Worm (Caenorhabditis elegans) whole organism, L2 larva: ENCODE data around the gene F56H9.6.
A peak's percentile ranks its signal among the peaks of the same experiment; 100 is the strongest.

Source experiments
- C34F6.9 ChIP-seq: fragments of 150-350 bp; optimal IDR thresholded peaks from 2 replicates; lab custom pipeline; 2014; ENCODE audit warnings: missing biosample characterization, missing genetic modification characterization
- F13H6.1 ChIP-seq: sonication (generic microtip); optimal IDR thresholded peaks from 2 replicates; lab custom pipeline; 2016; ENCODE audit warnings: missing genetic modification characterization, missing compliant biosample characterization
- Y55F3AM.14 ChIP-seq: fragments of 200-800 bp; sonication (Bioruptor generic); optimal IDR thresholded peaks from 2 replicates; lab custom pipeline; 2018; ENCODE audit warnings: mild to moderate bottlenecking, missing genetic modification characterization, missing compliant biosample characterization
- ZK546.5 ChIP-seq: sonication (generic microtip); optimal IDR thresholded peaks from 2 replicates; lab custom pipeline; 2017; ENCODE audit warnings: missing biosample characterization, missing genetic modification characterization
- ama-1 ChIP-seq: fragments of 150-350 bp; optimal IDR thresholded peaks from 2 replicates; lab custom pipeline; 2018; ENCODE audit warnings: inconsistent platforms
- blmp-1 ChIP-seq: sonication (generic microtip); optimal IDR thresholded peaks from 2 replicates; lab custom pipeline; 2017; ENCODE audit warnings: missing genetic modification characterization, mild to moderate bottlenecking, missing compliant biosample characterization, antibody characterized with exemption, moderate library complexity; ENCODE audit not compliant: insufficient read depth
- ceh-16 ChIP-seq: fragments of 150-350 bp; optimal IDR thresholded peaks from 2 replicates; lab custom pipeline; 2014; ENCODE audit warnings: missing biosample characterization, missing genetic modification characterization
- ceh-82 ChIP-seq: fragments of 150-350 bp; optimal IDR thresholded peaks from 2 replicates; lab custom pipeline; 2014; ENCODE audit warnings: missing biosample characterization, missing genetic modification characterization
- crh-2 ChIP-seq: sonication (generic microtip); optimal IDR thresholded peaks from 2 replicates; lab custom pipeline; 2017; ENCODE audit warnings: missing biosample characterization, missing genetic modification characterization
- dmd-4 ChIP-seq: sonication (generic microtip); optimal IDR thresholded peaks from 2 replicates; lab custom pipeline; 2017; ENCODE audit warnings: missing biosample characterization, missing genetic modification characterization
- egl-27 ChIP-seq: sonication (generic microtip); optimal IDR thresholded peaks from 3 replicates; lab custom pipeline; 2017; ENCODE audit warnings: missing biosample characterization, missing genetic modification reagents, missing genetic modification characterization
- elt-1 ChIP-seq: fragments of 150-350 bp; optimal IDR thresholded peaks from 2 replicates; lab custom pipeline; 2014; ENCODE audit warnings: missing biosample characterization, missing genetic modification characterization
- elt-3 ChIP-seq: sonication (generic microtip); optimal IDR thresholded peaks from 2 replicates; lab custom pipeline; 2017; ENCODE audit warnings: missing biosample characterization, missing genetic modification characterization
- fos-1 ChIP-seq: fragments of 150-350 bp; optimal IDR thresholded peaks from 2 replicates; lab custom pipeline; 2014; ENCODE audit warnings: missing biosample characterization, missing genetic modification characterization
- gmeb-1 ChIP-seq: fragments of 150-350 bp; optimal IDR thresholded peaks from 2 replicates; lab custom pipeline; 2014; ENCODE audit warnings: missing biosample characterization, missing genetic modification characterization
- lin-11 ChIP-seq: fragments of 150-350 bp; sonication (generic microtip); optimal IDR thresholded peaks from 2 replicates; lab custom pipeline; 2014; ENCODE audit warnings: missing biosample characterization, missing genetic modification characterization, inconsistent platforms, mixed read lengths
- lin-13 ChIP-seq: fragments of 150-350 bp; optimal IDR thresholded peaks from 2 replicates; lab custom pipeline; 2014; ENCODE audit warnings: missing biosample characterization, missing genetic modification reagents, missing genetic modification characterization
- lsy-2 ChIP-seq, 2 experiments: fragments of 150-350 bp in 1 of 2; sonication (generic microtip) in 1 of 2; optimal IDR thresholded peaks; 2 replicates each; lab custom pipeline; 2014 to 2017; ENCODE audit warnings: missing biosample characterization in 2 of 2, missing genetic modification characterization in 2 of 2
- mab-5 ChIP-seq: fragments of 150-350 bp; optimal IDR thresholded peaks from 2 replicates; lab custom pipeline; 2014; ENCODE audit warnings: missing biosample characterization, missing genetic modification characterization
- mdl-1 ChIP-seq, 2 experiments: fragments of 150-350 bp in 1 of 2; sonication (generic microtip) in 1 of 2; optimal IDR thresholded peaks; 2 replicates each; lab custom pipeline; 2017; ENCODE audit warnings: missing biosample characterization in 2 of 2, missing genetic modification characterization in 2 of 2
- nhr-11 ChIP-seq: fragments of 150-350 bp; optimal IDR thresholded peaks from 2 replicates; lab custom pipeline; 2014; ENCODE audit warnings: missing biosample characterization, missing genetic modification characterization
- nhr-129 ChIP-seq: fragments of 150-350 bp; optimal IDR thresholded peaks from 2 replicates; lab custom pipeline; 2014; ENCODE audit warnings: missing biosample characterization, missing genetic modification characterization
- nhr-21 ChIP-seq: fragments of 150-350 bp; optimal IDR thresholded peaks from 2 replicates; lab custom pipeline; 2014; ENCODE audit warnings: missing biosample characterization, missing genetic modification characterization
- nhr-237 ChIP-seq: fragments of 150-350 bp; optimal IDR thresholded peaks from 2 replicates; lab custom pipeline; 2014; ENCODE audit warnings: missing biosample characterization, missing genetic modification characterization
- nhr-25 ChIP-seq: fragments of 150-350 bp; sonication (generic microtip); optimal IDR thresholded peaks from 3 replicates; lab custom pipeline; 2014; ENCODE audit warnings: missing biosample characterization, missing genetic modification characterization
- nhr-77 ChIP-seq: fragments of 150-350 bp; optimal IDR thresholded peaks from 2 replicates; lab custom pipeline; 2014; ENCODE audit warnings: missing biosample characterization, missing genetic modification characterization
- peb-1 ChIP-seq: fragments of 150-350 bp; optimal IDR thresholded peaks from 2 replicates; lab custom pipeline; 2014; ENCODE audit warnings: missing biosample characterization, missing genetic modification characterization
- sem-4 ChIP-seq: fragments of 150-350 bp; optimal IDR thresholded peaks from 2 replicates; lab custom pipeline; 2014; ENCODE audit warnings: missing biosample characterization, missing genetic modification reagents, missing genetic modification characterization
- skn-1 ChIP-seq: sonication (generic microtip); optimal IDR thresholded peaks from 2 replicates; lab custom pipeline; 2017; ENCODE audit warnings: missing biosample characterization, missing genetic modification characterization
- sma-3 ChIP-seq: sonication (generic microtip); optimal IDR thresholded peaks from 2 replicates; lab custom pipeline; 2016; ENCODE audit warnings: missing genetic modification reagents, missing genetic modification characterization, missing compliant biosample characterization
- sma-9 ChIP-seq, 2 experiments: fragments of 150-350 bp in 1 of 2; sonication (generic microtip) in 1 of 2; optimal IDR thresholded peaks; 2 replicates each; lab custom pipeline; 2014 to 2016; ENCODE audit warnings: missing genetic modification characterization in 2 of 2, mild to moderate bottlenecking in 1 of 2, missing biosample characterization in 1 of 2, missing compliant biosample characterization in 1 of 2, missing genetic modification reagents in 1 of 2, moderate library complexity in 1 of 2
- unc-55 ChIP-seq: fragments of 150-350 bp; sonication (generic microtip); optimal IDR thresholded peaks from 3 replicates; lab custom pipeline; 2014; ENCODE audit warnings: missing biosample characterization, missing genetic modification reagents, missing genetic modification characterization
- unc-62 ChIP-seq: fragments of 150-350 bp; optimal IDR thresholded peaks from 2 replicates; lab custom pipeline; 2014; ENCODE audit warnings: missing biosample characterization, missing genetic modification reagents, missing genetic modification characterization
- ztf-11 ChIP-seq: sonication (generic microtip); optimal IDR thresholded peaks from 2 replicates; lab custom pipeline; 2017; ENCODE audit warnings: missing biosample characterization, missing genetic modification characterization
- ztf-4 ChIP-seq: fragments of 150-350 bp; optimal IDR thresholded peaks from 2 replicates; lab custom pipeline; 2014; ENCODE audit warnings: missing biosample characterization, missing genetic modification characterization

F56H9.6 gene

DNA sequence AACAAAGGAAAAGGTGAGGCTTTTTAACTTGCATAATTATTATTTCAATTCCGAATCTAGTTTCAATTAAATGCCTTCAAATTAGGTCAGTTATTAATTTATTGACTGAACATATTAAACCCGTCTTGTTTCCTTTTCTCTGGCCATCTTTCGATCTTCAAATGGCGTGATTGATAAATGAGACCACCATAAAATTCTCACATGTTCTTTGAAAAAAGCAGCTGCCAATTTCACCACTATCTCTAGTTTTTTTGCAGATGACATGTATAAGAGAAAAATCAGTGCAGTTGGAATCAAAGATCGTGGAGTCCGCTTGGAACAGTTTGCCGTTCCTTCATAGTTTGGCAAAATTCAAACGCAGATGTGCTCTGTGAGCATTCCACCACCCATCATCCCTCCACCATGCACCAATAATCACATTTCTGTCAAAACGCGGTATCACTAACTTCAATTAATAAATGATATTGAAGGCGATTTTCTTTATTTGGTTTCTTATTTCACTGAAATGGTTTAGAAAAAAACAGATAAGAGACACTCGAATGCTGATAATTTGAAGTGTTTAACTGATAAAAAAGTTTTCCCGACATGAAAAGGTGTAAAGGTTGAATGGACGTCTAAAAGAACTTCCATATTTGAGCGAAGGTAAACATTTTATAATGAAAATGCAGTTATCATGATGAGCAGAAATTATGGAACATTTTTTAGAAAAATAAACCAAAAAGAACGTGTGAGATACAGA is 8.3 kb upstream of the F56H9.6 start:
- TF ChIP-seq Y55F3AM.14 (GFP tag; lab: Kevin White, UChicago), result no peak
- TF ChIP-seq ceh-82 (tag; lab: Kevin White, UChicago), result no peak
- TF ChIP-seq sma-9 (GFP tag; optimal IDR thresholded peaks at IDR 0.05; lab: Kevin White, UChicago), result peak; percentile 67
- TF ChIP-seq sma-9 (tag; optimal IDR thresholded peaks at IDR 0.05; lab: Kevin White, UChicago), result no peak
- no peak for TF ChIP-seq nhr-77 (tag; lab: Kevin White, UChicago)
- TF ChIP-seq peb-1 (tag; lab: Kevin White, UChicago), result no peak
- no peak for TF ChIP-seq ama-1 (lab: Kevin White, UChicago)
- TF ChIP-seq ztf-11 (tag; lab: Kevin White, UChicago), result no peak
- TF ChIP-seq dmd-4 (tag; lab: Kevin White, UChicago), result no peak
- TF ChIP-seq fos-1 (tag; lab: Kevin White, UChicago), result peak; percentile 51
- TF ChIP-seq ZK546.5 (tag; lab: Kevin White, UChicago), result no peak
- no peak for TF ChIP-seq ceh-16 (tag; lab: Kevin White, UChicago)
- TF ChIP-seq sem-4 (tag; lab: Kevin White, UChicago), result peak; percentile 1
- TF ChIP-seq lin-13, result no peak
- peak; percentile 37 for TF ChIP-seq egl-27 (tag; lab: Kevin White, UChicago)
- peak; percentile 34 for TF ChIP-seq gmeb-1 (tag; lab: Kevin White, UChicago)
- TF ChIP-seq lin-11 (tag; lab: Kevin White, UChicago), result no peak
- peak; percentile 42 for TF ChIP-seq crh-2 (tag; lab: Kevin White, UChicago)
- no peak for TF ChIP-seq nhr-237 (tag; lab: Kevin White, UChicago)
- TF ChIP-seq, all 48 proteins: peak for 6

DNA sequence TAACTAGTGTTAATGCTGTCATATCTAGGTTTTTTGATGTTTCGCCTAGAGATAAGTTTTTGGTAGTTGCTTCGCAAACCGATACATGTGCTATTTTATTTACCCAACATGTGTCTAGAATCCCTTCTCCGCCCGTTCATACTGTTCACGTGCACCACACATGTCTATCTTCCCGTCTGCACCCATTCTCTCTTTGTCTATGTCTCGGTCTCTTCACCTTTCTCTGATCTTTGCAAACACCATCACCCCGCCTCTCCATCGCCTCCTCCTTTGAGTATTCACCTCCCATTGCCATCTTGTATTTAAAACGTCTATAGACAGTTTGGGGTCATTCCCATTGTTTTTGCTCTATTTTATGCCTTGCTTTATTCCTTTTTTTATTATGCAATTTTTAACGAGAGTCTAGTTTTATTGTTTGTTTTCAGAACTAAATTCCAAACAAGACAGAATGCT is 7.6 kb upstream of the F56H9.6 start, which contains the start of gene F56H9.2:
TSS of gene F56H9.2 (plus strand) at position 426 of the 453 bp plus-strand sequence.
- TF ChIP-seq fos-1 (tag; lab: Kevin White, UChicago) (peak; percentile 62), lin-13 (peak; percentile 47), nhr-11 (tag; lab: Kevin White, UChicago) (no peak), lsy-2 (tag; optimal IDR thresholded peaks at IDR 0.05; lab: Kevin White, UChicago) (peak in 1 of 2 experiments; percentile 60), blmp-1 (tag; lab: Kevin White, UChicago) (peak; percentile 79), nhr-25 (peak; percentile 92), sma-9 (GFP tag; optimal IDR thresholded peaks at IDR 0.05; lab: Kevin White, UChicago) (peak; percentile 99), sma-9 (tag; optimal IDR thresholded peaks at IDR 0.05; lab: Kevin White, UChicago) (no peak), unc-55 (GFP tag; lab: Kevin White, UChicago) (peak; percentile 39), peb-1 (tag; lab: Kevin White, UChicago) (no peak), mdl-1 (tag; optimal IDR thresholded peaks at IDR 0.05; lab: Kevin White, UChicago) (peak; percentile 66 to 80), lin-11 (tag; lab: Kevin White, UChicago) (no peak), gmeb-1 (tag; lab: Kevin White, UChicago) (peak; percentile 68), nhr-237 (tag; lab: Kevin White, UChicago) (no peak), nhr-129 (peak; percentile 90), sma-3 (GFP tag; lab: Kevin White, UChicago) (peak; percentile 88), crh-2 (tag; lab: Kevin White, UChicago) (peak; percentile 65), Y55F3AM.14 (GFP tag; lab: Kevin White, UChicago) (peak; percentile 75), skn-1 (tag; lab: Kevin White, UChicago) (no peak), C34F6.9 (tag; lab: Kevin White, UChicago) (peak; percentile 60), elt-3 (tag; lab: Kevin White, UChicago) (no peak), nhr-21 (tag; lab: Kevin White, UChicago) (peak; percentile 85), F13H6.1 (tag; lab: Kevin White, UChicago) (peak; percentile 93), ztf-4 (tag; lab: Kevin White, UChicago) (peak; percentile 56), ama-1 (lab: Kevin White, UChicago) (peak; percentile 69), egl-27 (tag; lab: Kevin White, UChicago) (peak; percentile 90), unc-62 (GFP tag; lab: Kevin White, UChicago) (no peak), sem-4 (tag; lab: Kevin White, UChicago) (peak; percentile 58), ceh-16 (tag; lab: Kevin White, UChicago) (peak; percentile 57), dmd-4 (tag; lab: Kevin White, UChicago) (no peak)
- TF ChIP-seq, all 48 proteins: peak for 21

DNA sequence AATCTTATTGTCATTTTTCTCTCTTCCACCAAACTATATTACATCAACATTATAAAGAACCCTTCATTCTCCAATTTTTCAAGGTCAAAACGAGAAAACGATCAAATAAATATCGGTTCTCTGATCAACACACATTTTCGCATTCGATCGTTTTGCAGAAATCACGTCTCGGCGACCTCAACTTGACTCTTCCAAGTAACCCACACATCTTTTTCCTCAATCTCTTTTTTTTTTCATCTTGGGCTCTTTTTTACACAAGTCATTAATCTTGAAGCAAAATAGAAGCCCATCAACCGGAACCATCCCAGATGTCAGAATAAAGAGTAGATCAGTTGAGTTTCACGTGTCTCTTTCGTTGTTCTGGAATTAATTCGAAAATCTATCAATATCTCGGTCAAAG is 6.6 kb upstream of the F56H9.6 start:
- TF ChIP-seq sma-9 (GFP tag; optimal IDR thresholded peaks at IDR 0.05; lab: Kevin White, UChicago), result peak; percentile 62
- TF ChIP-seq sma-9 (tag; optimal IDR thresholded peaks at IDR 0.05; lab: Kevin White, UChicago), result no peak
- TF ChIP-seq F13H6.1 (tag; lab: Kevin White, UChicago), result peak; percentile 41
- peak; percentile 17 for TF ChIP-seq mab-5
- peak; percentile 55 for TF ChIP-seq nhr-129
- TF ChIP-seq elt-1, result no peak
- TF ChIP-seq sem-4 (tag; lab: Kevin White, UChicago), result peak; percentile 24
- TF ChIP-seq unc-62 (GFP tag; lab: Kevin White, UChicago), result no peak
- TF ChIP-seq ceh-16 (tag; lab: Kevin White, UChicago), result no peak
- no peak for TF ChIP-seq nhr-11 (tag; lab: Kevin White, UChicago)
- TF ChIP-seq crh-2 (tag; lab: Kevin White, UChicago), result peak; percentile 16
- peak; percentile 71 for TF ChIP-seq nhr-25
- peak in 1 of 2 experiments; percentile 31 for TF ChIP-seq lsy-2 (tag; optimal IDR thresholded peaks at IDR 0.05; lab: Kevin White, UChicago)
- TF ChIP-seq gmeb-1 (tag; lab: Kevin White, UChicago), result no peak
- TF ChIP-seq C34F6.9 (tag; lab: Kevin White, UChicago), result peak; percentile 3
